Worm (Caenorhabditis elegans): ENCODE data around the gene lap-2.

Gene lap-2

DNA sequence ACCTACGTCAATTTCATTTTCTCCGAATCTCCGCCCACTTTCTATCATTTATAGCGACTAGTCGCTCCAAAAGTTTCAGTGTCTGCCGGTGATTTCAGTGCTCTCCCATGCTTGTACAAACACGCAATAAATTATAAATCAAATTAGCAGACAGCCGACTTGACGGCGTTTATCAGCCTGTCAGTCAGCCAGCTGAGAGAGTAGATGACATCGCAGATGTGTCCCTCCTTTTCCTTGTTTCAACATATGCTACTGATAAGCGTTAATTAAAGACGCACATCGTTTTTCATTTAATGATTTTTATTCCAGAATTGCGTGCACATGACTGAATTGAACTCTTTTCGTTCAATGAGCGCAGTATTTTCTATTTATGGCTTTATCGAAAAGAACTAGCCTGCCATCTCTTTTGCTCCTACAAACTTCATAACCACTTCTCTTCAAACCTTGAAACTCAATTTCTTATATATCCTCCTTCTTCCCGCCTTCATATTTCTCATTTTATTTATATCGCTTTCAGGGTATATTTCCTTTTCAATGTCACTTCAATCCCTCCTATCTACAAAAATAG, at the start of gene lap-2:
Gene lap-2 (plus strand): TSS at position 518 of the 568 bp plus-strand sequence.
- TF ChIP-seq unc-62 (GFP tag; optimal IDR thresholded peaks at IDR 0.05 in 1 of 2) (peak in 1 of 2 experiments; percentile 32), unc-62 (tag; optimal IDR thresholded peaks at IDR 0.05) (no peak), nhr-48 (tag; optimal IDR thresholded peaks at IDR 0.05) (peak; percentile 65), Y75B8A.6 (GFP tag; IDR thresholded peaks at IDR 0.05) (no peak), lsy-2 (tag; optimal IDR thresholded peaks at IDR 0.05) (peak in 1 of 2 experiments; percentile 13), aha-1 (tag) (peak; percentile 25), mdt-29 (GFP tag; IDR thresholded peaks at IDR 0.05) (0 out of 2 replicates have a peak, but pooled peaks have one; percentile 44), lim-7 (GFP tag; IDR thresholded peaks at IDR 0.05) (no peak), dmd-6 (GFP tag; IDR thresholded peaks at IDR 0.05) (peak; percentile 98), set-16 (GFP tag; IDR thresholded peaks at IDR 0.05) (no peak), daf-16 (GFP tag; optimal IDR thresholded peaks at IDR 0.05) (peak in 1 of 2 experiments; percentile 47), daf-16 (tag; optimal IDR thresholded peaks at IDR 0.05) (peak; percentile 52), ama-1 (optimal IDR thresholded peaks at IDR 0.05) (no peak), dpl-1 (GFP tag; optimal IDR thresholded peaks at IDR 0.05) (no peak), spr-3 (GFP tag; optimal IDR thresholded peaks at IDR 0.05) (no peak), dmd-8 (GFP tag; IDR thresholded peaks at IDR 0.05) (no peak), pqm-1 (tag; optimal IDR thresholded peaks at IDR 0.05) (peak; percentile 63), R02D3.7 (tag; optimal IDR thresholded peaks at IDR 0.05) (no peak), T20F7.1 (GFP tag; optimal IDR thresholded peaks at IDR 0.05) (no peak), Y48G9A.11 (GFP tag; IDR thresholded peaks at IDR 0.05) (no peak), tra-1 (GFP tag; IDR thresholded peaks at IDR 0.05) (peak; percentile 96), egl-43 (GFP tag; IDR thresholded peaks at IDR 0.05) (no peak), tag-97 (GFP tag; IDR thresholded peaks at IDR 0.05) (no peak), mxl-2 (GFP tag; conservative IDR thresholded peaks at IDR 0.05) (no peak), egl-27 (tag; optimal IDR thresholded peaks at IDR 0.05) (no peak), F26F4.8 (GFP tag; conservative IDR thresholded peaks at IDR 0.05) (no peak), ceh-82 (tag; optimal IDR thresholded peaks at IDR 0.05) (no peak), lin-13 (GFP tag; optimal IDR thresholded peaks at IDR 0.05) (peak; percentile 69), duxl-1 (tag; optimal IDR thresholded peaks at IDR 0.05; ENCODE audit: poor library complexity) (no peak), madf-5 (GFP tag; IDR thresholded peaks at IDR 0.05) (no peak), hif-1 (tag; optimal IDR thresholded peaks at IDR 0.05) (peak in 1 of 2 experiments; percentile 32), ZK546.5 (tag; optimal IDR thresholded peaks at IDR 0.05) (no peak), fos-1 (tag; optimal IDR thresholded peaks at IDR 0.05) (no peak), nhr-77 (tag; optimal IDR thresholded peaks at IDR 0.05) (peak; percentile 54), nhr-28 (tag; optimal IDR thresholded peaks at IDR 0.05) (peak; percentile 68), mxl-3 (GFP tag; optimal IDR thresholded peaks at IDR 0.05) (peak; percentile 68), F44E2.7 (GFP tag; IDR thresholded peaks at IDR 0.05) (no peak), ceh-20 (GFP tag; IDR thresholded peaks at IDR 0.05) (peak; percentile 93), nhr-102 (tag; optimal IDR thresholded peaks at IDR 0.05) (peak; percentile 75), php-3 (GFP tag; IDR thresholded peaks at IDR 0.05) (peak; percentile 97), D1046.2 (GFP tag; IDR thresholded peaks at IDR 0.05) (no peak), daf-8 (GFP tag; IDR thresholded peaks at IDR 0.05) (no peak), zfp-3 (GFP tag; conservative IDR thresholded peaks at IDR 0.05) (no peak), Y105C5A.15 (GFP tag; IDR thresholded peaks at IDR 0.05) (no peak), F10B5.3 (tag; optimal IDR thresholded peaks at IDR 0.05) (no peak), hlh-11 (tag; optimal IDR thresholded peaks at IDR 0.05) (peak; percentile 90), zip-11 (GFP tag; IDR thresholded peaks at IDR 0.05) (no peak), sdz-12 (GFP tag; optimal IDR thresholded peaks at IDR 0.05) (no peak), zip-2 (tag; optimal IDR thresholded peaks at IDR 0.05) (no peak), lin-29 (GFP tag; IDR thresholded peaks at IDR 0.05) (no peak), lin-38 (GFP tag; IDR thresholded peaks at IDR 0.05) (no peak; the same call in 1 of the 2 replicates), ceh-44 (GFP tag; IDR thresholded peaks at IDR 0.05) (no peak)
